Worm (Caenorhabditis elegans): Measurements from ENCODE around the gene dhs-22.

DNA sequence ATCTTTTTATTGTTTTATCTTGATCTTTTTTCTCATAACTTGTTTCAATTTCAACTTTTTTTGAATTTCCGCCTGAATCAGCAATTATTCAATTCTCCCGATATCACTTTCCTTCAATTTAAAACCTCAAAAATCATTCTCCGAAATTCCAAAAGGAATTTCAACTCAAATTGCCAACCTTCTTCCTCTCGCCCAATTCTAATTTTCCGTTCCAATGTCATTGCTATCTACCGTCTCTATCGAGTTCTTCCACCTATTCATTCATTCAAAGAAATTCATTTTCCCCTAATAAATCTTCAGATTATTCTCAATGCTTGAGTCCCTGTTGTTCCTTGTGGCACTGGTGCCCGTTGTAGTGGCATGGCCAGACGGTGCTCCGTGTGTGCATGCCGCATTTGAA, 19.6 kb upstream of the dhs-22 start, which contains the start of gene F23B12.4:
- TF ChIP-seq M03D4.4 (tag; optimal IDR thresholded peaks at IDR 0.05), result no peak
- TF ChIP-seq lin-13 (tag; optimal IDR thresholded peaks at IDR 0.05), result no peak
- TF ChIP-seq pha-4 (tag; optimal IDR thresholded peaks at IDR 0.05), result no peak
- no peak for TF ChIP-seq bed-3 (GFP tag; optimal IDR thresholded peaks at IDR 0.05)
- no peak for TF ChIP-seq ceh-39 (tag; optimal IDR thresholded peaks at IDR 0.05)
- no peak for TF ChIP-seq lsy-2 (tag; optimal IDR thresholded peaks at IDR 0.05)
- TF ChIP-seq ceh-83 (GFP tag; optimal IDR thresholded peaks at IDR 0.05), result no peak
- no peak for TF ChIP-seq elt-1 (tag; optimal IDR thresholded peaks at IDR 0.05; ENCODE audit: borderline replicate concordance, insufficient read depth)
